Worm (Caenorhabditis elegans) whole organism, L1 larva: ENCODE measurements around the gene srbc-23.

ENCODE experiments used
- C04F5.9 ChIP-seq: sonication (generic microtip); optimal IDR thresholded peaks from 2 replicates; lab custom pipeline; 2016; ENCODE audit warnings: missing genetic modification characterization, missing compliant biosample characterization
- aha-1 ChIP-seq: fragments of 150-350 bp; optimal IDR thresholded peaks from 2 replicates; lab custom pipeline; 2014; ENCODE audit warnings: missing biosample characterization, missing genetic modification characterization
- alr-1 ChIP-seq: fragments of 200-800 bp; sonication (Bioruptor generic); optimal IDR thresholded peaks from 2 replicates; lab custom pipeline; 2018; ENCODE audit warnings: borderline replicate concordance, mild to moderate bottlenecking, missing genetic modification characterization, missing compliant biosample characterization
- aly-2 ChIP-seq: fragments of 150-350 bp; optimal IDR thresholded peaks from 2 replicates; lab custom pipeline; 2014; ENCODE audit warnings: missing biosample characterization, missing genetic modification characterization
- ceh-8 ChIP-seq: fragments of 200-800 bp; sonication (Bioruptor generic); optimal IDR thresholded peaks from 2 replicates; lab custom pipeline; 2018; ENCODE audit warnings: mild to moderate bottlenecking, missing genetic modification characterization, moderate library complexity, missing compliant biosample characterization
- ceh-88 ChIP-seq: fragments of 200-800 bp; sonication (Bioruptor generic); IDR thresholded peaks from 2 replicates; pipeline ENCODE4 v1.3.6; 2022; ENCODE audit warnings: missing genetic modification characterization, missing compliant biosample characterization
- ceh-90 ChIP-seq: sonication (generic microtip); optimal IDR thresholded peaks from 2 replicates; lab custom pipeline; 2016; ENCODE audit warnings: missing genetic modification characterization, missing compliant biosample characterization
- ces-1 ChIP-seq: fragments of 150-350 bp; optimal IDR thresholded peaks from 2 replicates; lab custom pipeline; 2014; ENCODE audit warnings: missing biosample characterization, missing genetic modification reagents, missing genetic modification characterization
- dpl-1 ChIP-seq, 3 experiments: fragments of 150-350 bp in 2 of 3; sonication (generic microtip) in 1 of 3; optimal IDR thresholded peaks; 2 replicates each; lab custom pipeline; 2014 to 2017; ENCODE audit warnings: missing biosample characterization in 3 of 3, missing genetic modification characterization in 3 of 3, missing genetic modification reagents in 3 of 3
- dsc-1 ChIP-seq: sonication (generic microtip); optimal IDR thresholded peaks from 2 replicates; lab custom pipeline; 2016; ENCODE audit warnings: mild to moderate bottlenecking, missing genetic modification characterization, missing compliant biosample characterization
- efl-1 ChIP-seq, 4 experiments: fragments of 150-350 bp; optimal IDR thresholded peaks in 3 of 4; peaks in 1 of 4; 1 replicate in 1 of 4; 2 replicates in 3 of 4; lab custom pipeline; 2014; ENCODE audit warnings: missing biosample characterization in 2 of 4, missing genetic modification characterization in 2 of 4, missing genetic modification reagents in 2 of 4
- efl-3 ChIP-seq: fragments of 200-800 bp; sonication (Bioruptor generic); optimal IDR thresholded peaks from 2 replicates; lab custom pipeline; 2018; ENCODE audit warnings: mild to moderate bottlenecking, missing genetic modification characterization, missing compliant biosample characterization
- egl-27 ChIP-seq, 2 experiments: fragments of 150-350 bp in 1 of 2; sonication (generic microtip); optimal IDR thresholded peaks; 3 replicates each; lab custom pipeline; 2017 to 2018; ENCODE audit warnings: missing biosample characterization in 2 of 2, missing genetic modification characterization in 2 of 2, missing genetic modification reagents in 2 of 2
- ets-5 ChIP-seq: fragments of 200-800 bp; sonication (Bioruptor generic); IDR thresholded peaks from 2 replicates; pipeline ENCODE4 v1.3.6; 2022; ENCODE audit warnings: missing genetic modification characterization, missing compliant biosample characterization
- fkh-4 ChIP-seq: sonication (generic microtip); optimal IDR thresholded peaks from 2 replicates; lab custom pipeline; 2016; ENCODE audit warnings: missing compliant biosample characterization, missing genetic modification characterization, borderline replicate concordance
- fkh-8 ChIP-seq: sonication (generic microtip); optimal IDR thresholded peaks from 2 replicates; lab custom pipeline; 2016; ENCODE audit warnings: mild to moderate bottlenecking, missing genetic modification characterization, missing compliant biosample characterization
- fos-1 ChIP-seq: fragments of 150-350 bp; optimal IDR thresholded peaks from 2 replicates; lab custom pipeline; 2014; ENCODE audit warnings: missing biosample characterization, missing genetic modification characterization
- hlh-17 ChIP-seq: fragments of 200-800 bp; sonication (Bioruptor generic); optimal IDR thresholded peaks from 2 replicates; lab custom pipeline; 2018; ENCODE audit warnings: missing genetic modification characterization, mild to moderate bottlenecking, missing compliant biosample characterization, moderate library complexity, borderline replicate concordance
- hpl-2 ChIP-seq: fragments of 150-350 bp; optimal IDR thresholded peaks from 2 replicates; lab custom pipeline; 2014; ENCODE audit warnings: missing biosample characterization, missing genetic modification reagents, missing genetic modification characterization
- lin-15B ChIP-seq: fragments of 150-350 bp; sonication (generic microtip); optimal IDR thresholded peaks from 3 replicates; lab custom pipeline; 2014; ENCODE audit warnings: missing biosample characterization, missing genetic modification characterization
- lin-39 ChIP-seq: fragments of 150-350 bp; optimal IDR thresholded peaks from 2 replicates; lab custom pipeline; 2014; ENCODE audit warnings: missing biosample characterization, missing genetic modification reagents, missing genetic modification characterization
- lsy-2 ChIP-seq, 2 experiments: fragments of 150-350 bp; optimal IDR thresholded peaks; 2 replicates each; lab custom pipeline; 2014; ENCODE audit warnings: missing biosample characterization in 2 of 2, missing genetic modification characterization in 2 of 2
- mef-2 ChIP-seq: fragments of 150-350 bp; optimal IDR thresholded peaks from 2 replicates; lab custom pipeline; 2014; ENCODE audit warnings: missing biosample characterization, missing genetic modification characterization
- nhr-19 ChIP-seq: fragments of 200-800 bp; sonication (Bioruptor generic); conservative IDR thresholded peaks from 2 replicates; pipeline ENCODE4 v1.3.6; 2022; ENCODE audit warnings: missing genetic modification characterization, missing compliant biosample characterization
- nhr-20 ChIP-seq: sonication (generic microtip); optimal IDR thresholded peaks from 2 replicates; lab custom pipeline; 2016; ENCODE audit warnings: mild to moderate bottlenecking, missing genetic modification characterization, missing compliant biosample characterization
- nhr-28 ChIP-seq: fragments of 150-350 bp; optimal IDR thresholded peaks from 2 replicates; lab custom pipeline; 2014; ENCODE audit warnings: missing biosample characterization, missing genetic modification characterization
- nhr-47 ChIP-seq: sonication (generic microtip); optimal IDR thresholded peaks from 2 replicates; lab custom pipeline; 2016; ENCODE audit warnings: mild to moderate bottlenecking, missing genetic modification characterization, moderate library complexity, missing compliant biosample characterization
- nhr-71 ChIP-seq: sonication (generic microtip); optimal IDR thresholded peaks from 2 replicates; lab custom pipeline; 2016; ENCODE audit warnings: mild to moderate bottlenecking, missing genetic modification characterization, moderate library complexity, missing compliant biosample characterization
- rnt-1 ChIP-seq: sonication (generic microtip); optimal IDR thresholded peaks from 2 replicates; lab custom pipeline; 2016; ENCODE audit warnings: mild to moderate bottlenecking, missing genetic modification characterization, moderate library complexity, missing compliant biosample characterization
- skn-1 ChIP-seq: fragments of 150-350 bp; optimal IDR thresholded peaks from 2 replicates; lab custom pipeline; 2014; ENCODE audit warnings: missing biosample characterization, missing genetic modification characterization
- sox-4 ChIP-seq: sonication (generic microtip); optimal IDR thresholded peaks from 2 replicates; lab custom pipeline; 2016; ENCODE audit warnings: missing genetic modification characterization, missing compliant biosample characterization
- tlp-1 ChIP-seq: fragments of 150-350 bp; optimal IDR thresholded peaks from 2 replicates; lab custom pipeline; 2014; ENCODE audit warnings: missing biosample characterization, missing genetic modification characterization
- unc-130 ChIP-seq: fragments of 150-350 bp; optimal IDR thresholded peaks from 2 replicates; lab custom pipeline; 2017; ENCODE audit warnings: missing biosample characterization, missing genetic modification characterization, inconsistent platforms
- unc-62 ChIP-seq: fragments of 150-350 bp; optimal IDR thresholded peaks from 2 replicates; lab custom pipeline; 2014; ENCODE audit warnings: missing biosample characterization, missing genetic modification reagents, missing genetic modification characterization
- unc-86 ChIP-seq: sonication (generic microtip); optimal IDR thresholded peaks from 2 replicates; lab custom pipeline; 2016; ENCODE audit warnings: missing genetic modification characterization, missing compliant biosample characterization
- unc-98 ChIP-seq: fragments of 200-800 bp; sonication (Bioruptor generic); IDR thresholded peaks from 2 replicates; pipeline ENCODE4 v1.3.6; 2022; ENCODE audit warnings: missing genetic modification characterization, missing compliant biosample characterization
- vab-15 ChIP-seq: sonication (generic microtip); optimal IDR thresholded peaks from 2 replicates; lab custom pipeline; 2017; ENCODE audit warnings: missing genotype, mild to moderate bottlenecking, missing genetic modification characterization, missing compliant biosample characterization
- zip-4 ChIP-seq: fragments of 200-800 bp; sonication (Bioruptor generic); optimal IDR thresholded peaks from 2 replicates; lab custom pipeline; 2018; ENCODE audit warnings: mild to moderate bottlenecking, missing genetic modification characterization, moderate library complexity, missing compliant biosample characterization
- ztf-4 ChIP-seq: fragments of 150-350 bp; optimal IDR thresholded peaks from 2 replicates; lab custom pipeline; 2014; ENCODE audit warnings: missing biosample characterization, missing genetic modification characterization

The srbc-23 gene

ce11 chrV:2181738-2182137, 28.4 kb downstream of the srbc-23 start, which contains the start of gene srbc-16:
TSS of gene srbc-16 (plus strand) at chrV:2182038.
- no peak for TF ChIP-seq hlh-17 (GFP tag; lab: Kevin White, UChicago)
- TF ChIP-seq vab-15, result no peak
- TF ChIP-seq ceh-88 (GFP tag; lab: Robert Waterston, UW), result no peak
- TF ChIP-seq lin-15B (tag; lab: Kevin White, UChicago), result no peak
- no peak for TF ChIP-seq skn-1
- no peak for TF ChIP-seq C04F5.9
- TF ChIP-seq efl-3, result no peak
- TF ChIP-seq unc-86, result no peak
- TF ChIP-seq ceh-90 (tag; lab: Kevin White, UChicago), result no peak
- TF ChIP-seq zip-4 (GFP tag; lab: Kevin White, UChicago), result no peak
- no peak for TF ChIP-seq lsy-2 (tag; optimal IDR thresholded peaks at IDR 0.05; lab: Kevin White, UChicago)
- TF ChIP-seq lin-39 (tag; lab: Kevin White, UChicago), result no peak
- TF ChIP-seq aly-2, result no peak
- no peak for TF ChIP-seq nhr-20 (tag; lab: Kevin White, UChicago)

- TF ChIP-seq efl-1 (optimal IDR thresholded peaks at IDR 0.05; lab: Kevin White, UChicago), result peak in 1 of 2 experiments; percentile 2
- peak in 1 of 2 experiments; percentile 84 for TF ChIP-seq efl-1 (GFP tag; optimal IDR thresholded peaks at IDR 0.05 in 1 of 2; lab: Kevin White, UChicago)
- TF ChIP-seq sox-4 (tag; lab: Kevin White, UChicago), result no peak
Observed at ce11 chrV:2183162-2183561, 29.8 kb downstream of the srbc-23 start, which contains the start of gene cyp-33C2. TSS of gene cyp-33C2 (plus strand) at chrV:2183488.

ce11 chrV:2185486-2185885, 32.1 kb downstream of the srbc-23 start:
- peak in 1 of 3 experiments; percentile 1 for TF ChIP-seq dpl-1 (GFP tag; optimal IDR thresholded peaks at IDR 0.05; lab: Kevin White, UChicago)
- TF ChIP-seq egl-27 (tag; optimal IDR thresholded peaks at IDR 0.05; lab: Kevin White, UChicago), result no peak
- TF ChIP-seq vab-15, result no peak
- no peak for TF ChIP-seq efl-1 (optimal IDR thresholded peaks at IDR 0.05; lab: Kevin White, UChicago)
- TF ChIP-seq efl-1 (GFP tag; optimal IDR thresholded peaks at IDR 0.05 in 1 of 2; lab: Kevin White, UChicago), result peak in 1 of 2 experiments; percentile 10
- TF ChIP-seq sox-4 (tag; lab: Kevin White, UChicago), result no peak

- TF ChIP-seq ceh-88 (GFP tag; lab: Robert Waterston, UW), result no peak
- no peak for TF ChIP-seq mef-2
Observed at ce11 chrV:2187864-2188345, 34.5 kb downstream of the srbc-23 start, which contains the start of gene Y5H2B.3. TSS of gene Y5H2B.3 (plus strand) at chrV:2188295.

ce11 chrV:2190383-2190782, 37.0 kb downstream of the srbc-23 start:
- TF ChIP-seq nhr-71 (no peak), ceh-88 (GFP tag; lab: Robert Waterston, UW) (no peak), vab-15 (no peak), unc-130 (tag; lab: Kevin White, UChicago) (no peak), fos-1 (no peak), dsc-1 (no peak), ets-5 (GFP tag; lab: Robert Waterston, UW) (no peak), tlp-1 (tag; lab: Kevin White, UChicago) (no peak), zip-4 (GFP tag; lab: Kevin White, UChicago) (no peak), nhr-19 (no peak), nhr-47 (tag; lab: Kevin White, UChicago) (no peak), rnt-1 (tag; lab: Kevin White, UChicago) (no peak), unc-86 (no peak), nhr-28 (tag; lab: Kevin White, UChicago) (no peak)

ce11 chrV:2191122-2191521, 37.7 kb downstream of the srbc-23 start, which contains the start of gene srbc-42:
TSS of gene srbc-42 (minus strand) at chrV:2191222.
- TF ChIP-seq nhr-20 (tag; lab: Kevin White, UChicago) (no peak), unc-86 (no peak), alr-1 (tag; lab: Kevin White, UChicago) (no peak), unc-130 (tag; lab: Kevin White, UChicago) (no peak), fkh-8 (tag; lab: Kevin White, UChicago) (no peak), hpl-2 (no peak), ets-5 (GFP tag; lab: Robert Waterston, UW) (no peak), nhr-28 (tag; lab: Kevin White, UChicago) (no peak), ztf-4 (no peak), unc-98 (GFP tag; lab: Robert Waterston, UW) (no peak), ces-1 (GFP tag; lab: Kevin White, UChicago) (no peak), egl-27 (tag; optimal IDR thresholded peaks at IDR 0.05; lab: Kevin White, UChicago) (no peak), ceh-8 (GFP tag; lab: Kevin White, UChicago) (no peak), hlh-17 (GFP tag; lab: Kevin White, UChicago) (no peak), unc-62 (GFP tag; lab: Kevin White, UChicago) (no peak), efl-3 (no peak), aha-1 (tag; lab: Kevin White, UChicago) (no peak), fkh-4 (tag; lab: Kevin White, UChicago) (no peak)
